Worm (Caenorhabditis elegans) whole organism, L1 larva: ENCODE results near the gene comt-4.

ENCODE experiments used
- C16A3.4 ChIP-seq: fragments of 150-350 bp; optimal IDR thresholded peaks from 2 replicates; lab custom pipeline; 2014; ENCODE audit warnings: missing biosample characterization, missing genetic modification characterization
- C34B4.2 ChIP-seq: sonication (generic microtip); optimal IDR thresholded peaks from 2 replicates; lab custom pipeline; 2017; ENCODE audit warnings: mild to moderate bottlenecking, missing genetic modification characterization, missing compliant biosample characterization
- alr-1 ChIP-seq: fragments of 200-800 bp; sonication (Bioruptor generic); optimal IDR thresholded peaks from 2 replicates; lab custom pipeline; 2018; ENCODE audit warnings: borderline replicate concordance, mild to moderate bottlenecking, missing genetic modification characterization, missing compliant biosample characterization
- ama-1 ChIP-seq: fragments of 150-350 bp; optimal IDR thresholded peaks from 2 replicates; lab custom pipeline; 2014
- blmp-1 ChIP-seq: fragments of 150-350 bp; optimal IDR thresholded peaks from 2 replicates; lab custom pipeline; 2014; ENCODE audit warnings: missing biosample characterization, missing genetic modification characterization
- ceh-90 ChIP-seq: sonication (generic microtip); optimal IDR thresholded peaks from 2 replicates; lab custom pipeline; 2016; ENCODE audit warnings: missing genetic modification characterization, missing compliant biosample characterization
- dpl-1 ChIP-seq, 3 experiments: fragments of 150-350 bp in 2 of 3; sonication (generic microtip) in 1 of 3; optimal IDR thresholded peaks; 2 replicates each; lab custom pipeline; 2014 to 2017; ENCODE audit warnings: missing biosample characterization in 3 of 3, missing genetic modification characterization in 3 of 3, missing genetic modification reagents in 3 of 3
- dsc-1 ChIP-seq: sonication (generic microtip); optimal IDR thresholded peaks from 2 replicates; lab custom pipeline; 2016; ENCODE audit warnings: mild to moderate bottlenecking, missing genetic modification characterization, missing compliant biosample characterization
- efl-1 ChIP-seq, 4 experiments: fragments of 150-350 bp; optimal IDR thresholded peaks in 3 of 4; peaks in 1 of 4; 1 replicate in 1 of 4; 2 replicates in 3 of 4; lab custom pipeline; 2014; ENCODE audit warnings: missing biosample characterization in 2 of 4, missing genetic modification characterization in 2 of 4, missing genetic modification reagents in 2 of 4
- efl-3 ChIP-seq: fragments of 200-800 bp; sonication (Bioruptor generic); optimal IDR thresholded peaks from 2 replicates; lab custom pipeline; 2018; ENCODE audit warnings: mild to moderate bottlenecking, missing genetic modification characterization, missing compliant biosample characterization
- ets-5 ChIP-seq: fragments of 200-800 bp; sonication (Bioruptor generic); IDR thresholded peaks from 2 replicates; pipeline ENCODE4 v1.3.6; 2022; ENCODE audit warnings: missing genetic modification characterization, missing compliant biosample characterization
- fkh-10 ChIP-seq: sonication (generic microtip); optimal IDR thresholded peaks from 2 replicates; lab custom pipeline; 2017; ENCODE audit warnings: missing biosample characterization, missing genetic modification reagents, missing genetic modification characterization
- fkh-4 ChIP-seq: sonication (generic microtip); optimal IDR thresholded peaks from 2 replicates; lab custom pipeline; 2016; ENCODE audit warnings: missing compliant biosample characterization, missing genetic modification characterization, borderline replicate concordance
- fkh-8 ChIP-seq: sonication (generic microtip); optimal IDR thresholded peaks from 2 replicates; lab custom pipeline; 2016; ENCODE audit warnings: mild to moderate bottlenecking, missing genetic modification characterization, missing compliant biosample characterization
- grh-1 ChIP-seq: fragments of 200-800 bp; sonication (Bioruptor generic); IDR thresholded peaks from 2 replicates; pipeline ENCODE4 v1.3.6; 2022; ENCODE audit warnings: missing genetic modification reagents, missing genetic modification characterization, missing compliant biosample characterization
- hlh-17 ChIP-seq: fragments of 200-800 bp; sonication (Bioruptor generic); optimal IDR thresholded peaks from 2 replicates; lab custom pipeline; 2018; ENCODE audit warnings: missing genetic modification characterization, mild to moderate bottlenecking, missing compliant biosample characterization, moderate library complexity, borderline replicate concordance
- hlh-4 ChIP-seq: sonication (generic microtip); optimal IDR thresholded peaks from 2 replicates; lab custom pipeline; 2016; ENCODE audit warnings: mild to moderate bottlenecking, missing genetic modification characterization, missing compliant biosample characterization
- jun-1 ChIP-seq: fragments of 150-350 bp; optimal IDR thresholded peaks from 2 replicates; lab custom pipeline; 2014; ENCODE audit warnings: missing biosample characterization, missing genetic modification reagents, missing genetic modification characterization
- lin-13 ChIP-seq: fragments of 150-350 bp; optimal IDR thresholded peaks from 2 replicates; lab custom pipeline; 2014; ENCODE audit warnings: missing biosample characterization, missing genetic modification reagents, missing genetic modification characterization
- lin-14 ChIP-seq: fragments of 200-800 bp; sonication (Bioruptor generic); optimal IDR thresholded peaks from 2 replicates; lab custom pipeline; 2018; ENCODE audit warnings: mild to moderate bottlenecking, missing genetic modification characterization, moderate library complexity, missing compliant biosample characterization
- lin-15B ChIP-seq: fragments of 150-350 bp; sonication (generic microtip); optimal IDR thresholded peaks from 3 replicates; lab custom pipeline; 2014; ENCODE audit warnings: missing biosample characterization, missing genetic modification characterization
- lin-35 ChIP-seq, 2 experiments: fragments of 150-350 bp; optimal IDR thresholded peaks; 2 replicates each; lab custom pipeline; 2014; ENCODE audit warnings: missing biosample characterization in 2 of 2, missing genetic modification characterization in 2 of 2, missing genetic modification reagents in 2 of 2
- lin-39 ChIP-seq: fragments of 150-350 bp; optimal IDR thresholded peaks from 2 replicates; lab custom pipeline; 2014; ENCODE audit warnings: missing biosample characterization, missing genetic modification reagents, missing genetic modification characterization
- mab-9 ChIP-seq: fragments of 200-800 bp; sonication (Bioruptor generic); IDR thresholded peaks from 2 replicates; pipeline ENCODE4 v1.3.6; 2022; ENCODE audit warnings: missing genetic modification reagents, missing genetic modification characterization, missing compliant biosample characterization
- mep-1 ChIP-seq: fragments of 150-350 bp; optimal IDR thresholded peaks from 2 replicates; lab custom pipeline; 2014; ENCODE audit warnings: missing biosample characterization, missing genetic modification characterization
- nhr-11 ChIP-seq: fragments of 150-350 bp; optimal IDR thresholded peaks from 2 replicates; lab custom pipeline; 2014; ENCODE audit warnings: missing biosample characterization, missing genetic modification characterization
- nhr-20 ChIP-seq: sonication (generic microtip); optimal IDR thresholded peaks from 2 replicates; lab custom pipeline; 2016; ENCODE audit warnings: mild to moderate bottlenecking, missing genetic modification characterization, missing compliant biosample characterization
- nhr-237 ChIP-seq: fragments of 150-350 bp; optimal IDR thresholded peaks from 2 replicates; lab custom pipeline; 2014; ENCODE audit warnings: missing biosample characterization, missing genetic modification characterization
- nhr-28 ChIP-seq: fragments of 150-350 bp; optimal IDR thresholded peaks from 2 replicates; lab custom pipeline; 2014; ENCODE audit warnings: missing biosample characterization, missing genetic modification characterization
- nhr-47 ChIP-seq: sonication (generic microtip); optimal IDR thresholded peaks from 2 replicates; lab custom pipeline; 2016; ENCODE audit warnings: mild to moderate bottlenecking, missing genetic modification characterization, moderate library complexity, missing compliant biosample characterization
- nhr-71 ChIP-seq: sonication (generic microtip); optimal IDR thresholded peaks from 2 replicates; lab custom pipeline; 2016; ENCODE audit warnings: mild to moderate bottlenecking, missing genetic modification characterization, moderate library complexity, missing compliant biosample characterization
- nhr-76 ChIP-seq: sonication (generic microtip); optimal IDR thresholded peaks from 2 replicates; lab custom pipeline; 2017; ENCODE audit warnings: missing biosample characterization, missing genetic modification characterization
- nhr-85 ChIP-seq: sonication (generic microtip); peaks from one replicate; lab custom pipeline; 2016; ENCODE audit warnings: missing genetic modification characterization, inconsistent platforms, missing compliant biosample characterization
- pag-3 ChIP-seq: sonication (generic microtip); optimal IDR thresholded peaks from 2 replicates; lab custom pipeline; 2017; ENCODE audit warnings: missing genetic modification characterization, mild to moderate bottlenecking, missing compliant biosample characterization, antibody characterized with exemption, borderline replicate concordance; ENCODE audit not compliant: insufficient read depth
- pax-3 ChIP-seq: fragments of 200-800 bp; sonication (Bioruptor generic); optimal IDR thresholded peaks from 2 replicates; lab custom pipeline; 2018; ENCODE audit warnings: mild to moderate bottlenecking, missing genetic modification characterization, moderate library complexity, missing compliant biosample characterization
- rnt-1 ChIP-seq: sonication (generic microtip); optimal IDR thresholded peaks from 2 replicates; lab custom pipeline; 2016; ENCODE audit warnings: mild to moderate bottlenecking, missing genetic modification characterization, moderate library complexity, missing compliant biosample characterization
- skn-1 ChIP-seq: fragments of 150-350 bp; optimal IDR thresholded peaks from 2 replicates; lab custom pipeline; 2014; ENCODE audit warnings: missing biosample characterization, missing genetic modification characterization
- snpc-4 ChIP-seq: fragments of 150-350 bp; optimal IDR thresholded peaks from 2 replicates; lab custom pipeline; 2014; ENCODE audit warnings: missing biosample characterization, missing genetic modification characterization
- sptf-1 ChIP-seq: fragments of 150-350 bp; optimal IDR thresholded peaks from 2 replicates; lab custom pipeline; 2014; ENCODE audit warnings: missing biosample characterization, missing genetic modification characterization
- tbx-2 ChIP-seq: sonication (generic microtip); optimal IDR thresholded peaks from 2 replicates; lab custom pipeline; 2016; ENCODE audit warnings: missing genetic modification characterization, missing compliant biosample characterization
- unc-62 ChIP-seq: fragments of 150-350 bp; optimal IDR thresholded peaks from 2 replicates; lab custom pipeline; 2014; ENCODE audit warnings: missing biosample characterization, missing genetic modification reagents, missing genetic modification characterization
- unc-86 ChIP-seq: sonication (generic microtip); optimal IDR thresholded peaks from 2 replicates; lab custom pipeline; 2016; ENCODE audit warnings: missing genetic modification characterization, missing compliant biosample characterization
- vab-15 ChIP-seq: sonication (generic microtip); optimal IDR thresholded peaks from 2 replicates; lab custom pipeline; 2017; ENCODE audit warnings: missing genotype, mild to moderate bottlenecking, missing genetic modification characterization, missing compliant biosample characterization
- zag-1 ChIP-seq: fragments of 150-350 bp; optimal IDR thresholded peaks from 2 replicates; lab custom pipeline; 2014; ENCODE audit warnings: missing biosample characterization, missing genetic modification characterization
- zip-4 ChIP-seq: fragments of 200-800 bp; sonication (Bioruptor generic); optimal IDR thresholded peaks from 2 replicates; lab custom pipeline; 2018; ENCODE audit warnings: mild to moderate bottlenecking, missing genetic modification characterization, moderate library complexity, missing compliant biosample characterization
- ztf-4 ChIP-seq: fragments of 150-350 bp; optimal IDR thresholded peaks from 2 replicates; lab custom pipeline; 2014; ENCODE audit warnings: missing biosample characterization, missing genetic modification characterization

The comt-4 gene

DNA sequence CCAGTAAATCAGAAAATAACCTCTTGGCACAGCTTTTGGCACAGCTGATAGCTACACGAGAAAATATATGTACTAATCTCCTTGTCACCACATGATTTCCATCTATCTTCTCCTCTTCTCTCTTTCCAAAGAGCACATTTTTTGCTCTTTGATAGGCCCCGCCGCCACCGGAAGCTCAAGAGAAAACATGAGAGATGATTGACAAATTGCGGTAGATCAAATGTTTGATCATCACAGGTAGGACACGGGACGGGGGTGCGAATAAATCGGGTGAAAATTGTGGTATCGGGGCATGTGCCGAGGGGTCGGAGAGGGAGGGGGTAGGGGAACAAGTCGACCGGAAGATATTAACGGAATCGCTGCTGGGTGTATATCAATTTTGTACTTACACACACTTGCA, 26.1 kb upstream of the comt-4 start:
- no peak for TF ChIP-seq skn-1
- peak; percentile 64 for TF ChIP-seq rnt-1
- TF ChIP-seq blmp-1 = no peak
- no peak for TF ChIP-seq lin-39
- peak in 1 of 3 experiments; percentile 1 for TF ChIP-seq dpl-1 (GFP tag; optimal IDR thresholded peaks at IDR 0.05; lab: Kevin White, UChicago)
- TF ChIP-seq nhr-28 = no peak
- no peak for TF ChIP-seq nhr-237
- peak; percentile 19 for TF ChIP-seq fkh-8 (tag; lab: Kevin White, UChicago)
- peak; percentile 26 for TF ChIP-seq nhr-71 (tag; lab: Kevin White, UChicago)
- peak; percentile 88 for TF ChIP-seq lin-14
- peak; percentile 83 for TF ChIP-seq vab-15 (tag; lab: Kevin White, UChicago)
- no peak for TF ChIP-seq ceh-90 (tag; lab: Kevin White, UChicago)
- TF ChIP-seq, all 84 proteins: peak for 6

DNA sequence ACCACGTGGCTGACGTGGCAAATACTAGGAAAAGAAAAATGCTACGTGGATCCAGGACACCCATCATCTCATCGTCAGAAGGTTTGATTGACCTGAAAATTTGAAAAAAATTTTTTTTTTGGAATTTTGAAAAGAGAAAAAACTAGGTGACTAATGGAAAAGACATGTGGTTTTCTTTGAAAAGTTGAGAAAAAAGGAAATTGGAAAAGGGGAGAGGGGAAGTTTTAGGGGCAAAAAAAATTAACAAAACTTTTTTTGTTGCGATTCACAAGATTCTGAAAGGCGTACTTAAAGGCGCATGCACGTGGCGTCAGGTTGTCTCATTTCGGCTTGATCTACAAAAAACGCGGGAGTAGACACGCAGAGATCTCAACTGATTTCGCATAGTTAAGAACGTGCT, 22.8 kb upstream of the comt-4 start, which contains the start of gene Y40B10A.9:
Y40B10A.9 (minus strand) TSS at position 101 of the 400 bp plus-strand sequence.
- TF ChIP-seq lin-13 (no peak), mab-9 (no peak), zip-4 (GFP tag; lab: Kevin White, UChicago) (no peak), lin-35 (GFP tag; optimal IDR thresholded peaks at IDR 0.05; lab: Kevin White, UChicago) (no peak), grh-1 (no peak), C16A3.4 (no peak), fkh-4 (tag; lab: Kevin White, UChicago) (no peak), ets-5 (no peak), hlh-17 (GFP tag; lab: Kevin White, UChicago) (no peak), lin-15B (no peak), nhr-47 (no peak), nhr-71 (tag; lab: Kevin White, UChicago) (no peak), sptf-1 (tag; lab: Kevin White, UChicago) (no peak), ama-1 (lab: Kevin White, UChicago) (no peak)

DNA sequence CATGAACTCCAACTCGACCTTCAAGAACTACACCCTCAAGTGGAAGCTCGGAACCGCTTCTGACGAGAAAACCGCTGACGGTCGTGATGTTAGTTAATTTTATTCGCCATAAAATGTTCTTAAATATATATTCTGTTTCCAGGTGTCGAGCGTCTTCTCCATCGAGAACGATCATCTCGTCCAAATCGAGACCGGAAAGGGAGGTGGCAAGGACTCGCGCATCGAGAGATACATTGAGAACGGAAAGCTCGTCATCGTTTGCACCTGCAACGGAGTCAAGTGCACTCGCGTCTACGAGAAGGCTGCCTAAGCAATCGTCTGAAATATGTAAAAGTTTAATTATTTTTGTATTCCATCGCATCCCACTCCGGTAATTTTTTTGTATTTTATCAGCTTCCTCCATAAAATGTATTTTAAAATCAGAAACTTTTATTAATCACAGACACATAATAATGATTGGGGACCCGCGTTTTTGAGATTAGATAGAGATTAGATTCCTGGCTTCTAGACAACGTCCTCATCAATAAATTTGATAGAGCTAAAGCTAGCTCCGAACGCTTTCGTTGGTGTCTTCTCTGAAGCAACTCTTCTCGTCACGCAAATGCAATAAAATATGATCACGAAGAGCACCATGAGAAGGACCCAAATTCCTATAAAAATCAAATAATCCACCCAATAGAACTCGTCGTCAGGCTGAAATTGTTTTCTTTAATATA, 18.9 kb upstream of the comt-4 start:
- no peak for TF ChIP-seq dsc-1 (tag; lab: Kevin White, UChicago)
- TF ChIP-seq pax-3 (tag; lab: Kevin White, UChicago) = no peak
- peak; percentile 13 for TF ChIP-seq mep-1 (tag; lab: Kevin White, UChicago)
- TF ChIP-seq nhr-85 (tag; lab: Kevin White, UChicago) = peak; percentile 22
- no peak for TF ChIP-seq efl-3
- no peak for TF ChIP-seq sptf-1 (tag; lab: Kevin White, UChicago)
- no peak for TF ChIP-seq nhr-76 (tag; lab: Kevin White, UChicago)
- TF ChIP-seq, all 84 proteins: peak for 2

DNA sequence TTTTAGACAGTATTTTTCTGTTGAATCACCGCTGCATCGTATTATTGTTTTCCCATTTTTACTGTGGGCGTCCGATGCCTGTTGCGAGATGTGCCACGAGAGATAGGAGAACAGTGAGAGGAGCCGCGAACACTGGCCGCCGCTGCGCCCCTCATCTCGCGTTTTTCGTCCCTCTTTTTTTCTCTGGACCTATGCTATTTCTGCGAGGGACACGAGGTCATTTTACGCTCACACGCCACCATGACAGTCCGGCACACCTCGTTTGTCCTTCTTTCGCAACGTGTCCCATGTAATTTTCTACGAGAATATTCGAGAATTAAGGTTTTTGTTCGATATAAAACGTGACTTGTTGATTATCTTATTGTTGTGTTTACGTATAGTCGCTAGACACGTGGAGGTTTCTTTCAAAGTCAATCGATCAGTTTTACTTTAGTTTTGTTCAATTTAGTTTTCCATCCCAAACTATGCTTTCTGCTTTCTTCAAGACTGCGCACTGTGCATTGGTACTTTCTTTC, 18.1 kb upstream of the comt-4 start, which contains the start of gene lbp-9:
lbp-9 (plus strand) TSS at position 465 of the 515 bp plus-strand sequence.
- TF ChIP-seq tbx-2 (tag; lab: Kevin White, UChicago) = peak; percentile 23
- no peak for TF ChIP-seq fkh-10 (GFP tag; lab: Kevin White, UChicago)
- no peak for TF ChIP-seq efl-3
- TF ChIP-seq ceh-90 (tag; lab: Kevin White, UChicago) = no peak
- no peak for TF ChIP-seq ama-1 (lab: Kevin White, UChicago)
- no peak for TF ChIP-seq jun-1 (tag; lab: Kevin White, UChicago)
- TF ChIP-seq unc-62 (GFP tag; lab: Kevin White, UChicago) = no peak
- no peak for TF ChIP-seq nhr-11 (tag; lab: Kevin White, UChicago)
- peak; percentile 12 to 35 for TF ChIP-seq efl-1 (optimal IDR thresholded peaks at IDR 0.05; lab: Kevin White, UChicago)
- TF ChIP-seq efl-1 (GFP tag; optimal IDR thresholded peaks at IDR 0.05 in 1 of 2; lab: Kevin White, UChicago) = peak; percentile 36 to 82
- TF ChIP-seq zag-1 = no peak
- peak; percentile 88 for TF ChIP-seq nhr-20
- TF ChIP-seq sptf-1 (tag; lab: Kevin White, UChicago) = no peak
- no peak for TF ChIP-seq hlh-4 (tag; lab: Kevin White, UChicago)
- TF ChIP-seq lin-39 = no peak
- no peak for TF ChIP-seq pag-3
- TF ChIP-seq ztf-4 (tag; lab: Kevin White, UChicago) = peak; percentile 21
- peak; percentile 99 for TF ChIP-seq lin-14
- no peak for TF ChIP-seq C34B4.2
- no peak for TF ChIP-seq unc-86
- TF ChIP-seq vab-15 (tag; lab: Kevin White, UChicago) = no peak
- TF ChIP-seq alr-1 = no peak
- no peak for TF ChIP-seq snpc-4 (tag; lab: Kevin White, UChicago)
- peak; percentile 10 for TF ChIP-seq rnt-1
- no peak for TF ChIP-seq ets-5
